Fruit fly (Drosophila melanogaster) whole organism, embryonic: ENCODE data around the gene NdufA3.

Experiments used
- Antp ChIP-seq: fragments of 200-800 bp; sonication (Bioruptor generic); optimal IDR thresholded peaks from 3 replicates; lab custom pipeline; 2016; ENCODE audit warnings: missing biosample characterization, missing genetic modification characterization
- CG10321 ChIP-seq: fragments of 200-800 bp; sonication (Bioruptor generic); IDR thresholded peaks from 2 replicates; pipeline ENCODE4 v1.3.6; 2022; ENCODE audit warnings: missing biosample characterization, missing genetic modification characterization
- CG12104 ChIP-seq: fragments of 200-800 bp; sonication (Bioruptor generic); optimal IDR thresholded peaks from 3 replicates; lab custom pipeline; 2016; ENCODE audit warnings: missing biosample characterization, missing genetic modification characterization
- CG13624 ChIP-seq: fragments of 200-800 bp; sonication (Bioruptor generic); optimal IDR thresholded peaks from 2 replicates; lab custom pipeline; 2016; ENCODE audit warnings: missing biosample characterization, missing genetic modification characterization
- CG14441 ChIP-seq: fragments of 200-800 bp; sonication (Bioruptor generic); IDR thresholded peaks from 2 replicates; pipeline ENCODE4 v1.3.6; 2022; ENCODE audit warnings: missing biosample characterization, missing genetic modification characterization
- CG14965 ChIP-seq: fragments of 200-800 bp; sonication (Bioruptor generic); optimal IDR thresholded peaks from 2 replicates; lab custom pipeline; 2016; ENCODE audit warnings: missing biosample characterization, missing genetic modification characterization, borderline replicate concordance
- CG15479 ChIP-seq: fragments of 200-800 bp; sonication (Bioruptor generic); optimal IDR thresholded peaks from 3 replicates; lab custom pipeline; 2019; ENCODE audit warnings: missing biosample characterization, mild to moderate bottlenecking, missing genetic modification characterization, moderate library complexity
- CG17328 ChIP-seq: fragments of 200-800 bp; sonication (Bioruptor generic); IDR thresholded peaks from 2 replicates; pipeline ENCODE4 v1.3.6; 2022; ENCODE audit warnings: missing biosample characterization, missing genetic modification characterization
- CG17802 ChIP-seq: fragments of 200-800 bp; sonication (Bioruptor generic); optimal IDR thresholded peaks from 2 replicates; lab custom pipeline; 2018; ENCODE audit warnings: missing biosample characterization, mild to moderate bottlenecking, missing genetic modification characterization, moderate library complexity
- CG18262 ChIP-seq: fragments of 200-800 bp; optimal IDR thresholded peaks from 3 replicates; lab custom pipeline; 2019; ENCODE audit warnings: missing biosample characterization, mild to moderate bottlenecking, missing genetic modification characterization, moderate library complexity
- CG33213 ChIP-seq: fragments of 200-800 bp; sonication (Bioruptor generic); optimal IDR thresholded peaks from 3 replicates; lab custom pipeline; 2016; ENCODE audit warnings: missing biosample characterization, missing genetic modification characterization
- CG4730 ChIP-seq: fragments of 200-800 bp; sonication (Bioruptor generic); IDR thresholded peaks from 2 replicates; pipeline ENCODE4 v1.3.6; 2022; ENCODE audit warnings: missing biosample characterization, missing genetic modification characterization
- CG5245 ChIP-seq: fragments of 200-800 bp; sonication (Bioruptor generic); optimal IDR thresholded peaks from 3 replicates; lab custom pipeline; 2016; ENCODE audit warnings: missing biosample characterization, missing genetic modification characterization
- CG8290 ChIP-seq, 3 experiments: fragments of 200-800 bp; sonication (Bioruptor generic); optimal IDR thresholded peaks; 2 replicates each; lab custom pipeline; 2016 to 2019; ENCODE audit warnings: missing biosample characterization in 3 of 3, missing genetic modification characterization in 3 of 3, mild to moderate bottlenecking in 2 of 3, moderate library complexity in 1 of 3
- CG8478 ChIP-seq: fragments of >200 bp; optimal IDR thresholded peaks from 2 replicates; lab custom pipeline; 2018
- CG8924 ChIP-seq: fragments of 200-800 bp; optimal IDR thresholded peaks from 3 replicates; lab custom pipeline; 2019; ENCODE audit warnings: missing biosample characterization, mild to moderate bottlenecking, missing genetic modification characterization, moderate library complexity
- CG9215 ChIP-seq: fragments of 200-800 bp; sonication (Bioruptor generic); IDR thresholded peaks from 2 replicates; pipeline ENCODE4 v1.3.6; 2022; ENCODE audit warnings: missing biosample characterization, missing genetic modification characterization
- CG9437 ChIP-seq: fragments of 200-800 bp; sonication (Bioruptor generic); optimal IDR thresholded peaks from 2 replicates; lab custom pipeline; 2018; ENCODE audit warnings: missing biosample characterization, mild to moderate bottlenecking, missing genetic modification characterization
- Deaf1 ChIP-seq: fragments of 200-800 bp; optimal IDR thresholded peaks from 3 replicates; lab custom pipeline; 2019; ENCODE audit warnings: missing biosample characterization, mild to moderate bottlenecking, missing genetic modification characterization, moderate library complexity
- Drgx ChIP-seq: fragments of 200-800 bp; sonication (Bioruptor generic); IDR thresholded peaks from 2 replicates; pipeline ENCODE4 v1.3.6; 2022; ENCODE audit warnings: missing biosample characterization, missing genetic modification characterization
- E2f1 ChIP-seq: fragments of 200-800 bp; sonication (Bioruptor generic); IDR thresholded peaks from 2 replicates; pipeline ENCODE4 v1.3.6; 2022; ENCODE audit warnings: missing biosample characterization, missing genetic modification characterization
- Hr39 ChIP-seq: fragments of >200 bp; optimal IDR thresholded peaks from 2 replicates; lab custom pipeline; 2017
- Med ChIP-seq: fragments of 200-800 bp; sonication (Bioruptor generic); peaks from one replicate; lab custom pipeline; 2016; ENCODE audit warnings: missing biosample characterization, missing genetic modification characterization, mild to moderate bottlenecking, inconsistent platforms, moderate library complexity
- NC2β ChIP-seq: fragments of 200-800 bp; sonication (Bioruptor generic); optimal IDR thresholded peaks from 2 replicates; lab custom pipeline; 2016; ENCODE audit warnings: missing biosample characterization, missing genetic modification characterization
- Opbp ChIP-seq: fragments of 200-800 bp; sonication (Bioruptor generic); IDR thresholded peaks from 3 replicates; pipeline ENCODE4 v1.3.6; 2022; ENCODE audit warnings: missing biosample characterization, missing genetic modification characterization; ENCODE audit not compliant: partially characterized antibody
- Pdp1 ChIP-seq, 2 experiments: fragments of 200-800 bp; sonication (Bioruptor generic); optimal IDR thresholded peaks; 3 replicates each; lab custom pipeline; 2016; ENCODE audit warnings: missing biosample characterization in 2 of 2, missing genetic modification characterization in 2 of 2, mild to moderate bottlenecking in 1 of 2, moderate library complexity in 1 of 2
- abd-A ChIP-seq: fragments of 200-800 bp; sonication (Bioruptor generic); optimal IDR thresholded peaks from 3 replicates; lab custom pipeline; 2019; ENCODE audit warnings: missing biosample characterization, mild to moderate bottlenecking, missing genetic modification characterization, moderate library complexity
- amos ChIP-seq: fragments of 200-800 bp; sonication (Bioruptor generic); IDR thresholded peaks from 2 replicates; pipeline ENCODE4 v1.3.6; 2022; ENCODE audit warnings: missing biosample characterization, missing genetic modification characterization; ENCODE audit not compliant: partially characterized antibody
- bsh ChIP-seq, 2 experiments: fragments of 200-800 bp; sonication (Bioruptor generic); optimal IDR thresholded peaks; 2 replicates each; lab custom pipeline; 2017 to 2018; ENCODE audit warnings: mild to moderate bottlenecking in 2 of 2, missing biosample characterization in 2 of 2, missing genetic modification characterization in 2 of 2, moderate library complexity in 1 of 2
- cad ChIP-seq: fragments of >200 bp; optimal IDR thresholded peaks from 2 replicates; lab custom pipeline; 2017; ENCODE audit warnings: missing biosample characterization, missing genetic modification characterization
- chinmo ChIP-seq: fragments of 200-800 bp; sonication (Bioruptor generic); IDR thresholded peaks from 4 replicates; pipeline ENCODE4 v1.3.6; 2022; ENCODE audit warnings: missing biosample characterization, missing genetic modification characterization; ENCODE audit not compliant: partially characterized antibody
- ewg ChIP-seq: fragments of 200-800 bp; sonication (Bioruptor generic); optimal IDR thresholded peaks from 3 replicates; lab custom pipeline; 2017; ENCODE audit warnings: mild to moderate bottlenecking, missing biosample characterization, missing genetic modification reagents, missing genetic modification characterization
- exex ChIP-seq: fragments of 200-800 bp; sonication (Bioruptor generic); optimal IDR thresholded peaks from 4 replicates; lab custom pipeline; 2018; ENCODE audit warnings: missing biosample characterization, mild to moderate bottlenecking, missing genetic modification characterization, moderate library complexity
- gce ChIP-seq: fragments of 200-800 bp; sonication (Bioruptor generic); IDR thresholded peaks from 3 replicates; pipeline ENCODE4 v1.3.6; 2022; ENCODE audit warnings: missing biosample characterization, missing genetic modification characterization
- gsb-n ChIP-seq: fragments of 200-800 bp; sonication (Bioruptor generic); optimal IDR thresholded peaks from 3 replicates; lab custom pipeline; 2018; ENCODE audit warnings: missing biosample characterization, mild to moderate bottlenecking, missing genetic modification characterization
- nom ChIP-seq: fragments of 200-800 bp; sonication (Bioruptor generic); optimal IDR thresholded peaks from 2 replicates; lab custom pipeline; 2017; ENCODE audit warnings: missing biosample characterization, missing genetic modification characterization, mild to moderate bottlenecking, moderate library complexity, missing genetic modification reagents
- otp ChIP-seq: fragments of 200-800 bp; sonication (Bioruptor generic); IDR thresholded peaks from 3 replicates; pipeline ENCODE4, ENCODE4 v1.3.6; 2022; ENCODE audit warnings: missing biosample characterization, missing genetic modification characterization
- p53 ChIP-seq: fragments of 200-800 bp; sonication (Bioruptor generic); optimal IDR thresholded peaks from 2 replicates; lab custom pipeline; 2016; ENCODE audit warnings: missing biosample characterization, missing genetic modification characterization
- psq ChIP-seq: fragments of 200-800 bp; sonication (Bioruptor generic); optimal IDR thresholded peaks from 2 replicates; lab custom pipeline; 2017; ENCODE audit warnings: missing biosample characterization, missing genetic modification characterization
- sens ChIP-seq: fragments of 200-800 bp; sonication (Bioruptor generic); peaks from one replicate; lab custom pipeline; 2016; ENCODE audit warnings: missing biosample characterization, missing genetic modification characterization
- sens-2 ChIP-seq: fragments of 200-800 bp; sonication (Bioruptor generic); IDR thresholded peaks from 2 replicates; pipeline ENCODE4 v1.3.6; 2022; ENCODE audit warnings: missing biosample characterization, missing genetic modification characterization
- stc ChIP-seq: fragments of 200-800 bp; sonication (Bioruptor generic); IDR thresholded peaks from 2 replicates; pipeline ENCODE4 v1.3.6; 2022; ENCODE audit warnings: missing biosample characterization, missing genetic modification characterization
- tll ChIP-seq, 2 experiments: fragments of 200-800 bp in 1 of 2; fragments of >200 bp in 1 of 2; sonication (Bioruptor generic) in 1 of 2; optimal IDR thresholded peaks; 2 replicates each; lab custom pipeline; 2017 to 2019; ENCODE audit warnings: missing biosample characterization in 2 of 2, missing genetic modification characterization in 2 of 2, mild to moderate bottlenecking in 1 of 2, moderate library complexity in 1 of 2
- tup ChIP-seq: fragments of 200-800 bp; sonication (Bioruptor generic); optimal IDR thresholded peaks from 2 replicates; lab custom pipeline; 2016; ENCODE audit warnings: missing biosample characterization, mild to moderate bottlenecking, missing genetic modification characterization, moderate library complexity
- twi ChIP-seq: fragments of 200-800 bp; optimal IDR thresholded peaks from 2 replicates; lab custom pipeline; 2019; ENCODE audit warnings: missing biosample characterization, mild to moderate bottlenecking, missing genetic modification characterization, moderate library complexity
- vnd ChIP-seq: fragments of 200-800 bp; sonication (Bioruptor generic); IDR thresholded peaks from 3 replicates; pipeline ENCODE4 v1.3.6; 2022; ENCODE audit warnings: missing biosample characterization, missing genetic modification characterization; ENCODE audit not compliant: partially characterized antibody
- vvl ChIP-seq: fragments of 200-800 bp; sonication (Bioruptor generic); IDR thresholded peaks from 2 replicates; pipeline ENCODE4 v1.3.6; 2022; ENCODE audit warnings: missing biosample characterization, missing genetic modification characterization
- wor ChIP-seq: fragments of 200-800 bp; sonication (Bioruptor generic); IDR thresholded peaks from 2 replicates; pipeline ENCODE4 v1.3.6; 2022; ENCODE audit warnings: missing biosample characterization, missing genetic modification characterization
- zfh1 ChIP-seq: fragments of 200-800 bp; sonication (Bioruptor generic); IDR thresholded peaks from 3 replicates; pipeline ENCODE4 v1.3.6; 2022; ENCODE audit warnings: missing biosample characterization, missing genetic modification characterization
- zfh2 ChIP-seq: fragments of 200-800 bp; sonication (Bioruptor generic); optimal IDR thresholded peaks from 2 replicates; lab custom pipeline; 2016; ENCODE audit warnings: missing biosample characterization, missing genetic modification characterization

The NdufA3 gene

DNA sequence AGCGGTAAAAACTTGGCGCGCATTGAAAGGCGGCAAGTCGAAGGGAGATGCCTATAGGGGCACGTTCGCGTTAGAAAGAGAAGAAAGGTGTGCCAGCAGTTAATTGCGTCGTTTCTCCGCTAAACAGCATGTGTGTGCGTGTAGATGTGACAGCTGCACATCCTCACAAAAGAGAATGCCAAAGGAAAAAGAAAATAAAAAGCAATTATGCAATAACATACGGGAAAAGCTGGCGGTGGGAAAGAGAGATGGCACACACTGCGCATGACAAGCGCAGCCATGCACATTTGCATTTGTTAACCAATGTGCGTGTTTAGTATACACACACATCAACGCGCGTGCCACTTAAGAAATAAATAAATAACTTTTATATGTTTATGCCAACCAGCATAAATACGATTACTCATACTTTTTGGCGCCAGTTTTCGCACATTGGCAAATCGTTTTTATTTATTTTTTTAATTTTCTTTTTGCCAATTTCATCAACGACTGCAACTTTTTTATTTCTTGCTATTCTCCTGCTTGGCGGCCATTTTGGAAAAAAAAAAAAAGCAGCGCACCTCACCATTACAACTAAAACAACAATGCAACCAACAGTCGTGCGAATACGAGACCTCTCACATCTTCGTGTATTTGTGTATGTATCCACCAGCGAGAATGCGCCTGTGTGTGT is 4.0 kb downstream of the NdufA3 start:
- no peak for TF ChIP-seq CG9437 (GFP tag; lab: Kevin White, UChicago)
- peak; percentile 31; the same call in 1 of the 2 replicates for TF ChIP-seq E2f1 (GFP tag; lab: Robert Waterston, UW)
- peak; percentile 73 for TF ChIP-seq Med (GFP tag; lab: Kevin White, UChicago)
- no peak for TF ChIP-seq cad (GFP tag; lab: Kevin White, UChicago)
- TF ChIP-seq zfh2 (GFP tag; lab: Kevin White, UChicago): no peak
- TF ChIP-seq Antp: no peak
- TF ChIP-seq CG4730 (GFP tag; lab: Robert Waterston, UW): no peak
- TF ChIP-seq nom (GFP tag; lab: Kevin White, UChicago): peak; percentile 49
- no peak for TF ChIP-seq Hr39 (lab: Kevin White, UChicago)
- peak; percentile 81 for TF ChIP-seq Deaf1 (tag; lab: Kevin White, UChicago)
- TF ChIP-seq twi (tag; lab: Kevin White, UChicago): peak; percentile 74
- no peak for TF ChIP-seq Opbp (GFP tag; lab: Robert Waterston, UW)
- no peak for TF ChIP-seq CG9215 (GFP tag; lab: Robert Waterston, UW)
- no peak for TF ChIP-seq CG14441 (GFP tag; lab: Robert Waterston, UW)
- no peak for TF ChIP-seq zfh1 (GFP tag; lab: Robert Waterston, UW)
- no peak for TF ChIP-seq gce (GFP tag; lab: Robert Waterston, UW)
- TF ChIP-seq CG18262: no peak
- TF ChIP-seq tup: no peak
- no peak for TF ChIP-seq wor (GFP tag; lab: Robert Waterston, UW)
- no peak for TF ChIP-seq CG5245
- peak; percentile 93 for TF ChIP-seq CG13624
- peak; percentile 31; the same call in 1 of the 2 replicates for TF ChIP-seq Drgx (GFP tag; lab: Robert Waterston, UW)
- TF ChIP-seq gsb-n: no peak
- TF ChIP-seq vvl (GFP tag; lab: Robert Waterston, UW): peak; percentile 56; the same call in 1 of the 2 replicates
- no peak for TF ChIP-seq CG8290 (GFP tag; optimal IDR thresholded peaks at IDR 0.05; lab: Kevin White, UChicago)
- TF ChIP-seq CG8290 (tag; optimal IDR thresholded peaks at IDR 0.05; lab: Kevin White, UChicago): peak in 1 of 2 experiments; percentile 33
- TF ChIP-seq sens (GFP tag; lab: Kevin White, UChicago): peak; percentile 48
- TF ChIP-seq CG12104 (GFP tag; lab: Kevin White, UChicago): peak; percentile 15
- peak; percentile 5 for TF ChIP-seq exex (tag; lab: Kevin White, UChicago)
- TF ChIP-seq NC2β: no peak
- peak; percentile 86; the same call in 3 of the 4 replicates for TF ChIP-seq chinmo (GFP tag; lab: Robert Waterston, UW)
- no peak for TF ChIP-seq otp (GFP tag; lab: Robert Waterston, UW)
- TF ChIP-seq CG8478 (lab: Kevin White, UChicago): peak; percentile 65
- 0 out of 2 replicates have a peak, but pooled peaks have one; percentile 15 for TF ChIP-seq amos (GFP tag; lab: Robert Waterston, UW)
- peak; percentile 71 for TF ChIP-seq ewg (GFP tag; lab: Kevin White, UChicago)
- TF ChIP-seq CG17328 (GFP tag; lab: Robert Waterston, UW): no peak
- TF ChIP-seq tll (GFP tag; optimal IDR thresholded peaks at IDR 0.05; lab: Kevin White, UChicago): peak in 1 of 2 experiments; percentile 24
- no peak for TF ChIP-seq CG17802
- TF ChIP-seq sens-2 (GFP tag; lab: Robert Waterston, UW): no peak
- no peak for TF ChIP-seq vnd (GFP tag; lab: Robert Waterston, UW)
- TF ChIP-seq p53 (GFP tag; lab: Kevin White, UChicago): peak; percentile 29
- TF ChIP-seq Pdp1 (GFP tag; optimal IDR thresholded peaks at IDR 0.05; lab: Kevin White, UChicago): peak in 1 of 2 experiments; percentile 96
- no peak for TF ChIP-seq CG14965
- TF ChIP-seq bsh (GFP tag; optimal IDR thresholded peaks at IDR 0.05; lab: Kevin White, UChicago): peak in 1 of 2 experiments; percentile 30
- no peak for TF ChIP-seq CG33213
- TF ChIP-seq abd-A: peak; percentile 88
- no peak for TF ChIP-seq stc (GFP tag; lab: Robert Waterston, UW)
- TF ChIP-seq CG15479 (GFP tag; lab: Kevin White, UChicago): peak; percentile 46
- peak; percentile 94 for TF ChIP-seq CG10321 (GFP tag; lab: Robert Waterston, UW)
- TF ChIP-seq psq: no peak
- TF ChIP-seq CG8924: peak; percentile 66
